Fruit fly (Drosophila melanogaster) whole organism, larva: ENCODE results near the gene Atat.
A peak's percentile ranks its signal among the peaks of the same experiment; 100 is the strongest.

ENCODE experiments used
- noc ChIP-seq: fragments of 200-800 bp; sonication (Bioruptor generic); optimal IDR thresholded peaks from 3 replicates; lab custom pipeline; 2019; ENCODE audit warnings: missing biosample characterization, mild to moderate bottlenecking, missing genetic modification characterization, moderate library complexity

The Atat gene

DNA sequence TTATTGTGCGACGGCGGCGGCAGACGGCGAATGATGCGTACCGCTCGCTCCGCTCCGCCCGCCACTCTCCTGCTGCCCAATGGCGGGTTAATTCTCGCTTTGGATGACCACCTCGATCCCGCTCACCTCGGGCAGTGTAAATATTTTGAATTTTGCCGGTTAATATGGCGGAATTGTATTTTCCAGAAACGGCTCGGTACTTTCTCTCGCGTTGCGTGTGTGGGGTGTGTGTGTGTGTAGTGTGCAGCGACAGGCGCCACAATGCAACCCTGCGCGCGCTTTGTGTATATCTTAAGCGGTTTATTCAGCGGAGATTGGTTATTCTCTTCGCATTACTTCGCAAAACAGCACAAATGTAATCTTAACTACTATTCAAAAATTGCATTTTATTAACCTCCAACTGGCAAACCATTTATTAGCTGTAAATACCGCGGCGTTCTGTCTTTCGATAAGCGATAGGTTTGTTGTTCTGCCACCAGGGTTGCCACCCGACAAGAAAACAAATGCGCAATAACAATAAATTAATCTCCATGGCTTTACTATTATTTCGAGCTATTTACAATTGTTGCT, 29.3 kb upstream of the Atat start, which contains the start of the genes phol and CG3552:
TSS of gene phol (minus strand) at position 463 of the 570 bp plus-strand sequence.
TSS of gene CG3552 (plus strand) at position 500 of the 570 bp plus-strand sequence.
- no peak for TF ChIP-seq noc (tag; lab: Kevin White, UChicago)

DNA sequence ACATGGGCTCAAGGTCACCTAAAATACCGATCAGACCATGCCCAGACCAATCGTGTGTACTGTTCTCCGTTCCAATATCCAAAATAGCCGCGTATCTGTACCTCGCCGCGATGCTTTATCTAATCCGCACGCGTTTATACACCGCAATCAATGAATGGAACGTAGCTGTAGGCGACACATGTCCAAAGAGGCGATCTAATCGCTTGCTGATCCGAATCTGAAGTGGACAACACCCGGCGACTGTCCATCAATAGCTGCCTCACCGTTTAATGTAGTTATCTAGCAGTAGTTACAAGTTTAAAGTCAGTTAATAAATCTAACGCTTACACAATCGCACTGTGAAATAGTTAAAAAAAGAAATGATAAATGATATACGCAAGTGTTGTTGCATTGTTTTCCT, 25.9 kb upstream of the Atat start:
- TF ChIP-seq noc (tag; lab: Kevin White, UChicago), result no peak

DNA sequence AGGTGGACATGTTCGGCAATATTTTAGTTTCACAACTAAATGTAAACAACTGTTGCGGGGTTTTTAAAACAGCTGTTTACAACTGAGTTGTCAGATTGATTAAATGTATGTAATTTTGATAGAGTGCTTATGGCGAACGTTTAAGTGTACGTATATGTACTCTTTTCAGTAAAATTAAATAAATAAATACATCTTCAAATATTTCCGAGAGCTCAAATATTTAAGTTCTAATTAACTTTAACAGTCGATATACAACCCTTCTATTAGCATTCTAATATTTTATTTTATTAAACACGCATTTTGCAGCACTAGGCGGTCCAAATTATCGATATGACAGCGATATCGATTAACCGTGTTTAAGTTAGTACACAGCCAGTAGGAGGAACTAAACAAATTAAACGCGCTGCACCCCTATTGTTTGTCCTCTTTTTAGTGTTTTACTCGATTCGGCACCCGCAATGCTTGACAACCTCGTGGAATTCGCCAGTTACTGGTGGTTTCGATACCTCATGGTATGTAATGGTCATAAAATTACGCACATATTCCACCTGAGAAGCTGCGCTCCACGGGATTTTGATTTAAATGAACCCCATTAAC, 25.1 kb upstream of the Atat start, which contains the start of the genes CG3448 and ghi:
TSS of gene CG3448 (minus strand) at position 51 of the 597 bp plus-strand sequence.
TSS of gene ghi (plus strand) at position 355 of the 597 bp plus-strand sequence.
- TF ChIP-seq noc (tag; lab: Kevin White, UChicago), result peak; percentile 56

- peak; percentile 64 for TF ChIP-seq noc (tag; lab: Kevin White, UChicago)
Observed at dm6 chr3L:9447239-9447777, 20.8 kb upstream of the Atat start.

dm6 chr3L:9446731-9447238, 20.2 kb upstream of the Atat start, which contains the start of gene CG3529:
CG3529 (plus strand) TSS chr3L:9446864.
- peak; percentile 11 for TF ChIP-seq noc (tag; lab: Kevin White, UChicago)

dm6 chr3L:9442625-9443282, 16.2 kb upstream of the Atat start, which contains the start of gene Srg3:
Srg3 (plus strand) TSS chr3L:9443232.
- no peak for TF ChIP-seq noc (tag; lab: Kevin White, UChicago)

- no peak for TF ChIP-seq noc (tag; lab: Kevin White, UChicago)
Observed at dm6 chr3L:9441907-9442479, 15.4 kb upstream of the Atat start, which contains the start of the genes Bet3 and Nf-YA. Bet3 (minus strand) TSS chr3L:9442267. Nf-YA (minus strand) TSS chr3L:9442267.

- TF ChIP-seq noc (tag; lab: Kevin White, UChicago), result no peak
Observed at dm6 chr3L:9438858-9439257, 12.3 kb upstream of the Atat start.

DNA sequence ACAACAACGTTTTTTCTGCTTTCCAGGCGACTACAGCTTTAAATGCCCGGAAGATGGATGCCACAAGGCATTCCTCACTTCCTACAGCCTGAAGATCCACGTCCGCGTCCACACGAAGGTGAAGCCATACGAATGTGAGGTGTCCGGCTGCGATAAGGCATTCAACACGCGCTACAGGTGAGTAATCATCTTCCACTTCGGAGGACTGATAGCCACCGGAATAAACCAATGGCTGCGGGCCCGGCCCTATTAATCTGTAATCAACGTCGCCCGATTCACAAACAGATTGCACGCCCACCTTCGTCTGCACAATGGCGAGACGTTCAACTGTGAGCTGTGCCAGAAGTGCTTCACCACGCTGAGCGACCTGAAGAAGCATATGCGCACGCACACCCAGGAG, 9.3 kb upstream of the Atat start:
- TF ChIP-seq noc (tag; lab: Kevin White, UChicago), result no peak

dm6 chr3L:9435315-9435714, 8.8 kb upstream of the Atat start, which contains the start of gene CG42526:
CG42526 (minus strand) TSS chr3L:9435399.
- TF ChIP-seq noc (tag; lab: Kevin White, UChicago), result no peak

dm6 chr3L:9432810-9433587, 6.4 kb upstream of the Atat start:
- TF ChIP-seq noc (tag; lab: Kevin White, UChicago), result no peak

DNA sequence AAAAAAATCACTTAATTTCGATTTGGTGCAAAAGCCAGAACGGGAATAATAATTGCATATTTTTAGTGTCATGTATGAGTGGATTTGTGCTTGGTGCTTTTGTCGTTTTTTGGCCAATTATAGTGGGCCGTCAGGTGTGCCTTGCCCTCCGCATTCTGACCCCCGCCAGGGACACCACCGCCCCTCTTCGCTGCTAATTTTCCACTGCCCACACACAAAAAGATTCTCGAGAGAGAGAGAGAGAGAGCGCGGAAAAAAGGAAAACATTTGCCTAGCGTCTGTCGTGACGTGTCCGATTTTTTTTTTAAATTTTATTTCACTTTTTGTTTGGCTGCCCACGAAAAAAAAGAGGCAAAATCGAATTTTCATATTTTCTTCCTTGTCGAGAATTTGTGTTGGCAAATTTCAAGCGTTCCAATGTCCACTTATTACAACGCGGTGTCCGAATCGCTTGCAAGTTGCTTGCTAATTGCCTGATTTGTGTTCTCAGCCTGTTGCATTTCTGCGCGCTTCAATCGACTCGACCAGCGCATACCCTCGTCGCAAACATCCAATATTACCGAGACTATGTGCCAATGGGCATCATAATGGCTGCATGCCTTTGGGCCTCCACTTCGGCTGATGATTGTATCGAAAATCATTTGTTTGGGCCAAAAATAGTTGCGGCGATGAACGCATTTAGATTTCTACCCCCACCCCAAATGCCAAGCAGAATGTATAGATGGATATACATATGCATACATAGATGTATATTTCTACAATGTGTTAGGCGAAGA, 5.5 kb upstream of the Atat start:
- TF ChIP-seq noc (tag; lab: Kevin White, UChicago), result no peak

DNA sequence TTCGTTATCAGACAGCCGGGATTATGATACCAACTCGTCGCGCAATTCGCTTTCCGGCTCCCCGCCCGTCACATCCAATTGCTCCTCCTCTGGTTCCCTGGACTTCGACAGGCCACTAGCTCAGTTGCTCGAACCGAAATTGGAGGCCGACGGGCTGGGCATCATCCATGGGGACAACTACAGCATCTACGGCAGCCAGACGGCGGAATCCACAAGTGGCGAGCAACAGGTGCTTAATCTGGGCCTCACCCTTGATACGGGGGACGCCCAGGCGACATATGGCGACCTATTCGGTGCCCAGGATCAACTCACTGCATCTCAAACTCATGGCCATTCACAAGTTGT, 4.0 kb upstream of the Atat start:
- no peak for TF ChIP-seq noc (tag; lab: Kevin White, UChicago)
